Worm (Caenorhabditis elegans): Measurements from ENCODE around the gene F48E8.4.
A peak's percentile ranks its signal among the peaks of the same experiment; 100 is the strongest.

Gene F48E8.4

ce11 chrIII:5503669-5504068 is 50.3 kb downstream of the F48E8.4 start (continued):
- TF ChIP-seq snpc-1.3 (tag; optimal IDR thresholded peaks at IDR 0.05; ENCODE audit: insufficient read depth): peak; percentile 35
- no peak for TF ChIP-seq nfya-2 (GFP tag; IDR thresholded peaks at IDR 0.05)
- TF ChIP-seq F52B5.7 (tag; optimal IDR thresholded peaks at IDR 0.05): no peak
- TF ChIP-seq bed-2 (GFP tag; IDR thresholded peaks at IDR 0.05): no peak

- TF ChIP-seq unc-62 (GFP tag; optimal IDR thresholded peaks at IDR 0.05) (peak; percentile 15), tbp1 (GFP tag; optimal IDR thresholded peaks at IDR 0.05) (peak; percentile 12), let-526 (GFP tag; IDR thresholded peaks at IDR 0.05) (no peak), hlh-12 (tag; optimal IDR thresholded peaks at IDR 0.05) (no peak), lag-1 (GFP tag; IDR thresholded peaks at IDR 0.05) (no peak), K11D2.4 (GFP tag; IDR thresholded peaks at IDR 0.05) (no peak), snpc-4 (GFP tag; optimal IDR thresholded peaks at IDR 0.05) (no peak), snpc-4 (tag; optimal IDR thresholded peaks at IDR 0.05) (peak in 1 of 4 experiments; percentile 18), nhr-80 (tag; optimal IDR thresholded peaks at IDR 0.05) (peak; percentile 32), dpl-1 (GFP tag; optimal IDR thresholded peaks at IDR 0.05) (no peak), C06A6.2 (GFP tag; conservative IDR thresholded peaks at IDR 0.05) (0 out of 2 replicates have a peak, but pooled peaks have one; percentile 12), ztf-25 (GFP tag; IDR thresholded peaks at IDR 0.05) (no peak), F10E7.11 (tag; optimal IDR thresholded peaks at IDR 0.05) (no peak), lin-40 (tag; optimal IDR thresholded peaks at IDR 0.05) (peak; percentile 23), ztf-18 (tag; optimal IDR thresholded peaks at IDR 0.05) (no peak), egrh-3 (GFP tag; IDR thresholded peaks at IDR 0.05) (no peak), hmg-1.2 (GFP tag; IDR thresholded peaks at IDR 0.05) (peak; percentile 51; the same call in 1 of the 2 replicates), Y67H2A.10 (GFP tag; conservative IDR thresholded peaks at IDR 0.05) (no peak), egl-44 (GFP tag; IDR thresholded peaks at IDR 0.05) (0 out of 2 replicates have a peak, but pooled peaks have one; percentile 16), sea-2 (GFP tag; IDR thresholded peaks at IDR 0.05) (no peak), let-607 (tag; optimal IDR thresholded peaks at IDR 0.05) (peak in 1 of 2 experiments; percentile 12), madf-10 (tag; optimal IDR thresholded peaks at IDR 0.05) (no peak), somi-1 (GFP tag; optimal IDR thresholded peaks at IDR 0.05) (no peak), lin-26 (GFP tag; IDR thresholded peaks at IDR 0.05) (no peak), cebp-1 (GFP tag; IDR thresholded peaks at IDR 0.05) (no peak), cebp-1 (tag; optimal IDR thresholded peaks at IDR 0.05) (peak; percentile 80), ceh-58 (GFP tag; IDR thresholded peaks at IDR 0.05) (no peak), F57C9.4 (tag; optimal IDR thresholded peaks at IDR 0.05) (no peak), Y56A3A.18 (GFP tag; IDR thresholded peaks at IDR 0.05) (no peak), ama-1 (optimal IDR thresholded peaks at IDR 0.05) (peak; percentile 91), ama-1 (GFP tag; optimal IDR thresholded peaks at IDR 0.05) (peak in 1 of 2 experiments; percentile 16), snpc-3.4 (tag; optimal IDR thresholded peaks at IDR 0.05) (no peak), madf-8 (GFP tag; conservative IDR thresholded peaks at IDR 0.05) (no peak), F23B12.7 (tag; optimal IDR thresholded peaks at IDR 0.05; ENCODE audit: insufficient read depth) (peak; percentile 8), ets-4 (GFP tag; optimal IDR thresholded peaks at IDR 0.05) (peak; percentile 25), rcor-1 (GFP tag; IDR thresholded peaks at IDR 0.05) (no peak), ceh-79 (tag; optimal IDR thresholded peaks at IDR 0.05) (no peak)
Observed at ce11 chrIII:5504164-5504563, 50.8 kb downstream of the F48E8.4 start.
